Worm (Caenorhabditis elegans): ENCODE results near the gene fcd-2.

fcd-2 gene

ce11 chrIV:15039477-15039876, 14.0 kb downstream of the fcd-2 start, which contains the start of gene hrpu-1 (continued):
- TF ChIP-seq nfya-1 (tag; optimal IDR thresholded peaks at IDR 0.05; ENCODE audit: borderline replicate concordance, insufficient read depth) (no peak), ceh-79 (tag; optimal IDR thresholded peaks at IDR 0.05) (no peak), Y53F4B.3 (GFP tag; IDR thresholded peaks at IDR 0.05) (no peak), rpc-1 (optimal IDR thresholded peaks at IDR 0.05) (no peak), rpc-1 (tag; optimal IDR thresholded peaks at IDR 0.05) (no peak), ekl-4 (GFP tag; IDR thresholded peaks at IDR 0.05) (peak; percentile 86), repo-1 (tag; optimal IDR thresholded peaks at IDR 0.05) (peak; percentile 74), T26A5.8 (tag; optimal IDR thresholded peaks at IDR 0.05) (no peak), mes-4 (tag; optimal IDR thresholded peaks at IDR 0.05) (no peak), nhr-120 (GFP tag; IDR thresholded peaks at IDR 0.05) (no peak), unc-130 (GFP tag; optimal IDR thresholded peaks at IDR 0.05) (peak; percentile 67), bed-2 (GFP tag; IDR thresholded peaks at IDR 0.05) (no peak), K11D2.4 (GFP tag; IDR thresholded peaks at IDR 0.05) (peak; percentile 66; the same call in 1 of the 2 replicates), B0019.2 (GFP tag; conservative IDR thresholded peaks at IDR 0.05) (no peak; the same call in 1 of the 2 replicates), chd-7 (tag; optimal IDR thresholded peaks at IDR 0.05) (no peak), lin-26 (GFP tag; IDR thresholded peaks at IDR 0.05) (peak; percentile 74), ceh-58 (GFP tag; IDR thresholded peaks at IDR 0.05) (no peak), hmg-20 (GFP tag; IDR thresholded peaks at IDR 0.05) (0 out of 2 replicates have a peak, but pooled peaks have one; percentile 50), xnd-1 (tag; optimal IDR thresholded peaks at IDR 0.05) (peak; percentile 59), tbx-9 (tag; optimal IDR thresholded peaks at IDR 0.05; ENCODE audit: borderline replicate concordance) (no peak), K12H6.12 (tag; optimal IDR thresholded peaks at IDR 0.05) (peak; percentile 50), mel-28 (tag; optimal IDR thresholded peaks at IDR 0.05; ENCODE audit: borderline replicate concordance) (no peak), sptf-2 (GFP tag; optimal IDR thresholded peaks at IDR 0.05) (no peak), Y79H2A.3 (GFP tag; conservative IDR thresholded peaks at IDR 0.05) (0 out of 2 replicates have a peak, but pooled peaks have one; percentile 38), him-1 (tag; optimal IDR thresholded peaks at IDR 0.05) (peak; percentile 59), Y53G8AR.9 (GFP tag; conservative IDR thresholded peaks at IDR 0.05) (peak; percentile 89; the same call in 1 of the 2 replicates), tlf-1 (GFP tag; optimal IDR thresholded peaks at IDR 0.05) (peak; percentile 84), let-526 (GFP tag; IDR thresholded peaks at IDR 0.05) (no peak), C06A6.2 (GFP tag; conservative IDR thresholded peaks at IDR 0.05) (no peak), Y95B8A.8 (GFP tag; IDR thresholded peaks at IDR 0.05) (no peak), lsl-1 (GFP tag; optimal IDR thresholded peaks at IDR 0.05) (peak; percentile 66), ztf-6 (GFP tag; IDR thresholded peaks at IDR 0.05) (no peak), cebp-2 (GFP tag; IDR thresholded peaks at IDR 0.05) (peak; percentile 96; the same call in 1 of the 2 replicates), hrde-1 (tag; optimal IDR thresholded peaks at IDR 0.05; ENCODE audit: borderline replicate concordance) (peak; percentile 41), egl-44 (GFP tag; IDR thresholded peaks at IDR 0.05) (0 out of 2 replicates have a peak, but pooled peaks have one; percentile 25), fkh-3 (tag; optimal IDR thresholded peaks at IDR 0.05) (no peak), somi-1 (GFP tag; optimal IDR thresholded peaks at IDR 0.05) (no peak), aptf-3 (GFP tag; IDR thresholded peaks at IDR 0.05) (no peak), athp-1 (tag; optimal IDR thresholded peaks at IDR 0.05) (peak; percentile 73), madf-6 (GFP tag; IDR thresholded peaks at IDR 0.05) (peak; percentile 84), rcor-1 (GFP tag; IDR thresholded peaks at IDR 0.05) (peak; percentile 75), F37B4.10 (GFP tag; IDR thresholded peaks at IDR 0.05) (no peak), B0035.1 (tag; optimal IDR thresholded peaks at IDR 0.05) (no peak), dox-1 (GFP tag; IDR thresholded peaks at IDR 0.05) (peak; percentile 94), ets-4 (GFP tag; optimal IDR thresholded peaks at IDR 0.05) (no peak), pha-4 (tag; optimal IDR thresholded peaks at IDR 0.05) (no peak), nfyb-1 (GFP tag; IDR thresholded peaks at IDR 0.05) (peak; percentile 73), F23B12.7 (tag; optimal IDR thresholded peaks at IDR 0.05; ENCODE audit: insufficient read depth) (peak; percentile 57), ceh-100 (GFP tag; IDR thresholded peaks at IDR 0.05) (peak; percentile 40), sea-2 (GFP tag; IDR thresholded peaks at IDR 0.05) (no peak)

Measured in whole organism, young adult.